Worm (Caenorhabditis elegans) whole organism, L1 larva: ENCODE measurements around the gene mfsd-12.

Source experiments
- C04F5.9 ChIP-seq: sonication (generic microtip); optimal IDR thresholded peaks from 2 replicates; lab custom pipeline; 2016; ENCODE audit warnings: missing genetic modification characterization, missing compliant biosample characterization
- C16A3.4 ChIP-seq: fragments of 150-350 bp; optimal IDR thresholded peaks from 2 replicates; lab custom pipeline; 2014; ENCODE audit warnings: missing biosample characterization, missing genetic modification characterization
- C34B4.2 ChIP-seq: sonication (generic microtip); optimal IDR thresholded peaks from 2 replicates; lab custom pipeline; 2017; ENCODE audit warnings: mild to moderate bottlenecking, missing genetic modification characterization, missing compliant biosample characterization
- F16B12.6 ChIP-seq: fragments of 150-350 bp; optimal IDR thresholded peaks from 2 replicates; lab custom pipeline; 2014; ENCODE audit warnings: missing biosample characterization, missing genetic modification characterization
- alr-1 ChIP-seq: fragments of 200-800 bp; sonication (Bioruptor generic); optimal IDR thresholded peaks from 2 replicates; lab custom pipeline; 2018; ENCODE audit warnings: borderline replicate concordance, mild to moderate bottlenecking, missing genetic modification characterization, missing compliant biosample characterization
- ama-1 ChIP-seq: fragments of 150-350 bp; optimal IDR thresholded peaks from 2 replicates; lab custom pipeline; 2014
- blmp-1 ChIP-seq: fragments of 150-350 bp; optimal IDR thresholded peaks from 2 replicates; lab custom pipeline; 2014; ENCODE audit warnings: missing biosample characterization, missing genetic modification characterization
- ceh-63 ChIP-seq: fragments of 200-800 bp; sonication (Bioruptor generic); optimal IDR thresholded peaks from 2 replicates; lab custom pipeline; 2018; ENCODE audit warnings: mild to moderate bottlenecking, missing genetic modification characterization, missing compliant biosample characterization
- ceh-8 ChIP-seq: fragments of 200-800 bp; sonication (Bioruptor generic); optimal IDR thresholded peaks from 2 replicates; lab custom pipeline; 2018; ENCODE audit warnings: mild to moderate bottlenecking, missing genetic modification characterization, moderate library complexity, missing compliant biosample characterization
- ceh-82 ChIP-seq, 3 experiments: fragments of 150-350 bp in 1 of 3; sonication (generic microtip) in 2 of 3; optimal IDR thresholded peaks; 2 replicates each; lab custom pipeline; 2014 to 2017; ENCODE audit warnings: missing biosample characterization in 3 of 3, missing genetic modification characterization in 3 of 3
- ceh-90 ChIP-seq: sonication (generic microtip); optimal IDR thresholded peaks from 2 replicates; lab custom pipeline; 2016; ENCODE audit warnings: missing genetic modification characterization, missing compliant biosample characterization
- egl-27 ChIP-seq, 2 experiments: fragments of 150-350 bp in 1 of 2; sonication (generic microtip); optimal IDR thresholded peaks; 3 replicates each; lab custom pipeline; 2017 to 2018; ENCODE audit warnings: missing biosample characterization in 2 of 2, missing genetic modification characterization in 2 of 2, missing genetic modification reagents in 2 of 2
- elt-2 ChIP-seq: sonication (generic microtip); optimal IDR thresholded peaks from 2 replicates; lab custom pipeline; 2016; ENCODE audit warnings: missing genetic modification characterization, mild to moderate bottlenecking, inconsistent platforms, missing compliant biosample characterization, missing genetic modification reagents
- fkh-10 ChIP-seq: sonication (generic microtip); optimal IDR thresholded peaks from 2 replicates; lab custom pipeline; 2017; ENCODE audit warnings: missing biosample characterization, missing genetic modification reagents, missing genetic modification characterization
- fkh-8 ChIP-seq: sonication (generic microtip); optimal IDR thresholded peaks from 2 replicates; lab custom pipeline; 2016; ENCODE audit warnings: mild to moderate bottlenecking, missing genetic modification characterization, missing compliant biosample characterization
- irx-1 ChIP-seq: sonication (generic microtip); optimal IDR thresholded peaks from 2 replicates; lab custom pipeline; 2016; ENCODE audit warnings: missing genetic modification characterization, missing compliant biosample characterization
- isw-1 ChIP-seq: fragments of 200-800 bp; sonication (Bioruptor generic); IDR thresholded peaks from 2 replicates; pipeline ENCODE4 v1.3.6; 2022; ENCODE audit warnings: missing genetic modification characterization, missing compliant biosample characterization
- lin-14 ChIP-seq: fragments of 200-800 bp; sonication (Bioruptor generic); optimal IDR thresholded peaks from 2 replicates; lab custom pipeline; 2018; ENCODE audit warnings: mild to moderate bottlenecking, missing genetic modification characterization, moderate library complexity, missing compliant biosample characterization
- lin-15B ChIP-seq: fragments of 150-350 bp; sonication (generic microtip); optimal IDR thresholded peaks from 3 replicates; lab custom pipeline; 2014; ENCODE audit warnings: missing biosample characterization, missing genetic modification characterization
- lin-35 ChIP-seq, 2 experiments: fragments of 150-350 bp; optimal IDR thresholded peaks; 2 replicates each; lab custom pipeline; 2014; ENCODE audit warnings: missing biosample characterization in 2 of 2, missing genetic modification characterization in 2 of 2, missing genetic modification reagents in 2 of 2
- lir-3 ChIP-seq: sonication (generic microtip); optimal IDR thresholded peaks from 2 replicates; lab custom pipeline; 2016; ENCODE audit warnings: mild to moderate bottlenecking, missing genetic modification characterization, moderate library complexity, missing compliant biosample characterization; ENCODE audit not compliant: poor library complexity
- mab-9 ChIP-seq: fragments of 200-800 bp; sonication (Bioruptor generic); IDR thresholded peaks from 2 replicates; pipeline ENCODE4 v1.3.6; 2022; ENCODE audit warnings: missing genetic modification reagents, missing genetic modification characterization, missing compliant biosample characterization
- mdl-1 ChIP-seq, 2 experiments: fragments of 150-350 bp; optimal IDR thresholded peaks; 2 replicates each; lab custom pipeline; 2014 to 2017; ENCODE audit warnings: missing biosample characterization in 2 of 2, missing genetic modification characterization in 2 of 2, inconsistent platforms in 1 of 2
- mef-2 ChIP-seq: fragments of 150-350 bp; optimal IDR thresholded peaks from 2 replicates; lab custom pipeline; 2014; ENCODE audit warnings: missing biosample characterization, missing genetic modification characterization
- mep-1 ChIP-seq: fragments of 150-350 bp; optimal IDR thresholded peaks from 2 replicates; lab custom pipeline; 2014; ENCODE audit warnings: missing biosample characterization, missing genetic modification characterization
- nhr-11 ChIP-seq: fragments of 150-350 bp; optimal IDR thresholded peaks from 2 replicates; lab custom pipeline; 2014; ENCODE audit warnings: missing biosample characterization, missing genetic modification characterization
- nhr-12 ChIP-seq: sonication (generic microtip); optimal IDR thresholded peaks from 2 replicates; lab custom pipeline; 2017; ENCODE audit warnings: missing biosample characterization, missing genetic modification characterization
- nhr-19 ChIP-seq: fragments of 200-800 bp; sonication (Bioruptor generic); conservative IDR thresholded peaks from 2 replicates; pipeline ENCODE4 v1.3.6; 2022; ENCODE audit warnings: missing genetic modification characterization, missing compliant biosample characterization
- nhr-28 ChIP-seq: fragments of 150-350 bp; optimal IDR thresholded peaks from 2 replicates; lab custom pipeline; 2014; ENCODE audit warnings: missing biosample characterization, missing genetic modification characterization
- nhr-47 ChIP-seq: sonication (generic microtip); optimal IDR thresholded peaks from 2 replicates; lab custom pipeline; 2016; ENCODE audit warnings: mild to moderate bottlenecking, missing genetic modification characterization, moderate library complexity, missing compliant biosample characterization
- nhr-71 ChIP-seq: sonication (generic microtip); optimal IDR thresholded peaks from 2 replicates; lab custom pipeline; 2016; ENCODE audit warnings: mild to moderate bottlenecking, missing genetic modification characterization, moderate library complexity, missing compliant biosample characterization
- nhr-76 ChIP-seq: sonication (generic microtip); optimal IDR thresholded peaks from 2 replicates; lab custom pipeline; 2017; ENCODE audit warnings: missing biosample characterization, missing genetic modification characterization
- nhr-77 ChIP-seq: fragments of 150-350 bp; optimal IDR thresholded peaks from 2 replicates; lab custom pipeline; 2014; ENCODE audit warnings: missing biosample characterization, missing genetic modification characterization
- nhr-85 ChIP-seq: sonication (generic microtip); peaks from one replicate; lab custom pipeline; 2016; ENCODE audit warnings: missing genetic modification characterization, inconsistent platforms, missing compliant biosample characterization
- pag-3 ChIP-seq: sonication (generic microtip); optimal IDR thresholded peaks from 2 replicates; lab custom pipeline; 2017; ENCODE audit warnings: missing genetic modification characterization, mild to moderate bottlenecking, missing compliant biosample characterization, antibody characterized with exemption, borderline replicate concordance; ENCODE audit not compliant: insufficient read depth
- snpc-4 ChIP-seq: fragments of 150-350 bp; optimal IDR thresholded peaks from 2 replicates; lab custom pipeline; 2014; ENCODE audit warnings: missing biosample characterization, missing genetic modification characterization
- snu-23 ChIP-seq: sonication (generic microtip); optimal IDR thresholded peaks from 2 replicates; lab custom pipeline; 2016; ENCODE audit warnings: missing genetic modification characterization, missing compliant biosample characterization
- sox-4 ChIP-seq: sonication (generic microtip); optimal IDR thresholded peaks from 2 replicates; lab custom pipeline; 2016; ENCODE audit warnings: missing genetic modification characterization, missing compliant biosample characterization
- sptf-1 ChIP-seq: fragments of 150-350 bp; optimal IDR thresholded peaks from 2 replicates; lab custom pipeline; 2014; ENCODE audit warnings: missing biosample characterization, missing genetic modification characterization
- tlp-1 ChIP-seq: fragments of 150-350 bp; optimal IDR thresholded peaks from 2 replicates; lab custom pipeline; 2014; ENCODE audit warnings: missing biosample characterization, missing genetic modification characterization
- unc-86 ChIP-seq: sonication (generic microtip); optimal IDR thresholded peaks from 2 replicates; lab custom pipeline; 2016; ENCODE audit warnings: missing genetic modification characterization, missing compliant biosample characterization
- ztf-11 ChIP-seq, 2 experiments: sonication (generic microtip); optimal IDR thresholded peaks; 2 replicates each; lab custom pipeline; 2016 to 2017; ENCODE audit warnings: missing genetic modification characterization in 2 of 2, missing biosample characterization in 1 of 2, missing compliant biosample characterization in 1 of 2
- ztf-4 ChIP-seq: fragments of 150-350 bp; optimal IDR thresholded peaks from 2 replicates; lab custom pipeline; 2014; ENCODE audit warnings: missing biosample characterization, missing genetic modification characterization

mfsd-12 gene

DNA sequence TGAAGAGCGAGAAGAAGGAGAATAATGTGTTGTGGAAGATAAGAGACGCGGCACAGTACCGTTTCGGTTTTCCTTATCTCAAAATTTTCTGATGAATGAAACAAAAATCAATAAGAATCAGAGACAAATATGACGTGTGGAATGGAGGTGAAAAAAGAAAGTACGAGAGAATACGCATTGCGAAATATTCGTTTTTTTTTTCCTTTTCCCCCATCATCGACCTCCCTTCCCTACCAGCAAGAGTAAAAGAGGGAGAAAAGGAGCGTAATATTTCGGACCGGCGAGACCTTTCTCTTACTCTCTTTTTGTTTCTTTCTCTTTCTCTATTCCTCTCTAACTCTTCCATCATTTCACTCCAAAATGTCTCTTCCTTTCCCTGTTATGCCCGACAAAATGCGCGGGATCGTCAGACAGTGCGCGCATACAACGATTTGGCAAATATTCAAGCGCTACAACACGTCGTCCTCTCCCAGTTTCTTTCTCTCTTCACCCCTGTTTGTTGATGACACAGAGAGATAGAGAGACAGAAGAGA is 5.5 kb upstream of the mfsd-12 start (continued):
- TF ChIP-seq isw-1 (GFP tag; lab: Robert Waterston, UW) (no peak), nhr-28 (tag; lab: Kevin White, UChicago) (no peak), nhr-71 (tag; lab: Kevin White, UChicago) (peak; percentile 75), mef-2 (no peak), snpc-4 (tag; lab: Kevin White, UChicago) (no peak), ama-1 (lab: Kevin White, UChicago) (no peak), fkh-8 (tag; lab: Kevin White, UChicago) (no peak), lir-3 (tag; lab: Kevin White, UChicago) (peak; percentile 18), fkh-10 (GFP tag; lab: Kevin White, UChicago) (no peak), blmp-1 (tag; lab: Kevin White, UChicago) (peak; percentile 98), C16A3.4 (tag; lab: Kevin White, UChicago) (peak; percentile 56), mdl-1 (tag; optimal IDR thresholded peaks at IDR 0.05; lab: Kevin White, UChicago) (peak in 1 of 2 experiments; percentile 57), ceh-90 (tag; lab: Kevin White, UChicago) (no peak), pag-3 (no peak), ztf-11 (tag; optimal IDR thresholded peaks at IDR 0.05; lab: Kevin White, UChicago) (no peak), tlp-1 (tag; lab: Kevin White, UChicago) (no peak), sptf-1 (tag; lab: Kevin White, UChicago) (no peak), F16B12.6 (tag; lab: Kevin White, UChicago) (no peak), ceh-63 (no peak), nhr-19 (GFP tag; lab: Robert Waterston, UW) (peak; percentile 69), C04F5.9 (tag; lab: Kevin White, UChicago) (no peak), lin-35 (GFP tag; optimal IDR thresholded peaks at IDR 0.05; lab: Kevin White, UChicago) (peak in 1 of 2 experiments; percentile 36), nhr-77 (tag; lab: Kevin White, UChicago) (peak; percentile 57), egl-27 (tag; optimal IDR thresholded peaks at IDR 0.05; lab: Kevin White, UChicago) (no peak), sox-4 (tag; lab: Kevin White, UChicago) (no peak), nhr-11 (no peak), ceh-8 (no peak), alr-1 (tag; lab: Kevin White, UChicago) (no peak), ztf-4 (tag; lab: Kevin White, UChicago) (no peak), lin-14 (GFP tag; lab: Kevin White, UChicago) (peak; percentile 85), lin-15B (no peak), nhr-76 (no peak), mab-9 (GFP tag; lab: Robert Waterston, UW) (no peak), C34B4.2 (tag; lab: Kevin White, UChicago) (no peak), mep-1 (peak; percentile 80), irx-1 (no peak), snu-23 (GFP tag; lab: Kevin White, UChicago) (peak; percentile 77), nhr-85 (tag; lab: Kevin White, UChicago) (peak; percentile 95), elt-2 (tag; lab: Kevin White, UChicago) (peak; percentile 77), nhr-12 (tag; lab: Kevin White, UChicago) (no peak), nhr-47 (peak; percentile 37), ceh-82 (tag; optimal IDR thresholded peaks at IDR 0.05; lab: Kevin White, UChicago) (peak; percentile 25 to 49 (median 37)), unc-86 (tag; lab: Kevin White, UChicago) (no peak)
